Fruit fly (Drosophila melanogaster): ENCODE measurements around the gene lace.

lace gene

DNA sequence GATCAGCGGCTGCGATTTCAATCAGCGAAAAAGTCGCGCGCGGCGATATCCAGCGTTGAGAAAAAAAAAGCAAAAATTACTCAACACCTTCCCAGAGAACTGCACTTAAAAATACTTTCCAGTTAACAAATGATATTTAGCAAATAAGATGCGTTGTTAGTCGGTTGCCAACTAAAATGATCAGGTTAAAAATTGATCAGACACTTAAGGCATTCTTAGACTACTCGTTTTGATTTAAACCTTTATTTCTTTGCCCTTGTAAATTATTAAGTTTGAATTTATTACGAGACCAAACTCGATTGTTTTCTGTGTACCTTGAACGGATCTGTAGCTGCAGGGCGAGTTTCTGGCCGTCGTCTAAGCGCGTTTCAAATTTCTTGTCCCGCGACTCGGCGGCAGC is 33.0 kb upstream of the lace start (continued):
- no peak for TF ChIP-seq amos (GFP tag; IDR thresholded peaks at IDR 0.05; ENCODE audit: partially characterized antibody)
- TF ChIP-seq CG6765 (GFP tag; optimal IDR thresholded peaks at IDR 0.05) = no peak
- no peak for TF ChIP-seq bigmax (GFP tag; optimal IDR thresholded peaks at IDR 0.05)
- no peak for TF ChIP-seq CG2889 (GFP tag; IDR thresholded peaks at IDR 0.05)
- peak; percentile 3 for TF ChIP-seq gsb-n (tag; optimal IDR thresholded peaks at IDR 0.05)
- no peak for TF ChIP-seq CG17359 (tag; optimal IDR thresholded peaks at IDR 0.05)
- TF ChIP-seq tgo (GFP tag; IDR thresholded peaks at IDR 0.05) = no peak
- TF ChIP-seq CG8290 (GFP tag; optimal IDR thresholded peaks at IDR 0.05) = no peak
- no peak for TF ChIP-seq CG8290 (tag; optimal IDR thresholded peaks at IDR 0.05)
- no peak for TF ChIP-seq Dref (GFP tag; IDR thresholded peaks at IDR 0.05)
- peak; percentile 29 for TF ChIP-seq CG18262 (tag; optimal IDR thresholded peaks at IDR 0.05)
- no peak for TF ChIP-seq MESR4 (GFP tag; optimal IDR thresholded peaks at IDR 0.05)
- peak; percentile 46 for TF ChIP-seq dmrt11E (tag; optimal IDR thresholded peaks at IDR 0.05)
- TF ChIP-seq CG3163 (GFP tag; optimal IDR thresholded peaks at IDR 0.05) = no peak
- TF ChIP-seq CG2199 (GFP tag; IDR thresholded peaks at IDR 0.05) = no peak
- TF ChIP-seq CkIIα-i1 (GFP tag; IDR thresholded peaks at IDR 0.05) = no peak
- TF ChIP-seq CG4404 (GFP tag; IDR thresholded peaks at IDR 0.05) = no peak
- TF ChIP-seq CG17912 (GFP tag; optimal IDR thresholded peaks at IDR 0.05) = no peak
- TF ChIP-seq gem (tag; optimal IDR thresholded peaks at IDR 0.05) = peak; percentile 37
- no peak for TF ChIP-seq ewg (GFP tag; optimal IDR thresholded peaks at IDR 0.05)
- TF ChIP-seq bsh (GFP tag; optimal IDR thresholded peaks at IDR 0.05) = peak; percentile 9 to 23
- TF ChIP-seq CG2116 (GFP tag; optimal IDR thresholded peaks at IDR 0.05) = no peak
- TF ChIP-seq CG2129 (GFP tag; IDR thresholded peaks at IDR 0.05; ENCODE audit: partially characterized antibody) = no peak
- TF ChIP-seq row (GFP tag; IDR thresholded peaks at IDR 0.05) = 0 out of 3 replicates have a peak, but pooled peaks have one; percentile 8
- TF ChIP-seq her (GFP tag; optimal IDR thresholded peaks at IDR 0.05) = no peak

- no peak for TF ChIP-seq trem (tag; optimal IDR thresholded peaks at IDR 0.05)
- TF ChIP-seq sens (GFP tag) = peak; percentile 69
- peak; percentile 69 for TF ChIP-seq Drgx (GFP tag; IDR thresholded peaks at IDR 0.05)
Observed at dm6 chr2L:15468776-15469175, 30.2 kb upstream of the lace start.

dm6 chr2L:15470514-15471134 is 28.3 kb upstream of the lace start:
- TF ChIP-seq kni (GFP tag; optimal IDR thresholded peaks at IDR 0.05) (peak; percentile 4), Kr (GFP tag; optimal IDR thresholded peaks at IDR 0.05) (peak; percentile 93), sens (GFP tag) (peak; percentile 58), CG9215 (GFP tag; IDR thresholded peaks at IDR 0.05) (no peak), CG6254 (GFP tag; optimal IDR thresholded peaks at IDR 0.05) (no peak), Deaf1 (tag; optimal IDR thresholded peaks at IDR 0.05) (peak; percentile 54), Trl (optimal IDR thresholded peaks at IDR 0.05) (no peak), Trl (GFP tag; optimal IDR thresholded peaks at IDR 0.05) (no peak), CG6654 (GFP tag; optimal IDR thresholded peaks at IDR 0.05) (no peak), nerfin-1 (tag; optimal IDR thresholded peaks at IDR 0.05) (peak; percentile 6), prd (optimal IDR thresholded peaks at IDR 0.05) (no peak), prd (GFP tag; IDR thresholded peaks at IDR 0.05) (no peak), CG8281 (tag; optimal IDR thresholded peaks at IDR 0.05) (no peak), CG2199 (GFP tag; IDR thresholded peaks at IDR 0.05) (0 out of 3 replicates have a peak, but pooled peaks have one; percentile 60), tll (GFP tag; optimal IDR thresholded peaks at IDR 0.05) (peak in 1 of 2 experiments; percentile 22), BtbVII (GFP tag; optimal IDR thresholded peaks at IDR 0.05) (no peak), zen (tag; optimal IDR thresholded peaks at IDR 0.05) (peak; percentile 4), Oli (tag; optimal IDR thresholded peaks at IDR 0.05) (no peak), hb (GFP tag; IDR thresholded peaks at IDR 0.05; ENCODE audit: partially characterized antibody) (no peak)

Data from whole organism, embryonic.